Worm (Caenorhabditis elegans): ENCODE data around the gene K09A9.6.

Gene K09A9.6

DNA sequence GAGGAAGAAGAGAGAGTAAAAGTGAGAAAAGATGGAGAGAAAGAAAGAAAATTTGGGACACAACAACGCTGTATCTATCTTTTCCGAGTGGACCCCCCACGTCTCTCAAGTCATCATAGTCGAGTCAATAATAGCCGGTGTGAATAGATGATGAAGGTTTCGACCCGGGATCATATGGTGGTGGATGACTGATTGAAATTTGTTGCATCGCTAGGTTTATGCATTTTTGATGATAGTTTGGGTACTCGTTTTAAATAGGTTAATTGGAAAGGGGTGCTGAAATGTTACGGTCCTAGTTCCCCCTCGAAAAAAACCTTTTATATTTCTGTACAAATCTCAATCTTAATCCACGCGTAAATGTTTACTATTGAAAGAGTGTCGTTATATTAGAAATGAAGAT lies 21.5 kb upstream of the K09A9.6 start:
- TF ChIP-seq nhr-237 (tag; optimal IDR thresholded peaks at IDR 0.05) (no peak), lin-39 (tag; optimal IDR thresholded peaks at IDR 0.05) (peak; percentile 2)

DNA sequence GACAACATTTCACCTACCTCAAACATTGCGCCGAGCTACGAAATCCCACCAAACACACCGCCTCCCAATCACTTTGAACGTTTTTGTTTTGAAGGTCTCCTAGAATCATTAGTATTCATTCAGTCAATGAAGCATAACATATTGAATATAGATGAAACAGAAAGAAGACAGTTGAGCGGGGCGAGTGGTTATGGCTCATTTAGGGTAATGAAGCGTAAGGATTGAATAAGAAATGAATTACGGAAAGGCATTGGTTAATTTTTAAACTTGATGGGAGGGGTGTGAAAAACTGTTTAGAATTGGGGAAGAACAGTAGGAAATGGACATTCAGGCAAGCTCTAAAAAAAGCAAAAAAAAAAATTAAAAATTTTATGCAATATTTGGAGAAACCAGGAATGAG lies 19.2 kb upstream of the K09A9.6 start, which contains the start of gene lron-3:
Gene lron-3 (minus strand): TSS at position 101 of the 400 bp plus-strand sequence.
- TF ChIP-seq mml-1 (tag; optimal IDR thresholded peaks at IDR 0.05) (no peak), ama-1 (optimal IDR thresholded peaks at IDR 0.05) (no peak), skn-1 (tag; optimal IDR thresholded peaks at IDR 0.05) (no peak), zag-1 (tag; optimal IDR thresholded peaks at IDR 0.05) (no peak), egl-5 (tag; optimal IDR thresholded peaks at IDR 0.05) (no peak)

ce11 chrX:15559473-15559872 lies 17.6 kb upstream of the K09A9.6 start:
- TF ChIP-seq snpc-4 (tag; optimal IDR thresholded peaks at IDR 0.05) (peak; percentile 40), nhr-28 (tag; optimal IDR thresholded peaks at IDR 0.05) (no peak), nhr-11 (tag; optimal IDR thresholded peaks at IDR 0.05) (no peak), pqm-1 (tag; optimal IDR thresholded peaks at IDR 0.05) (no peak), mdl-1 (tag; optimal IDR thresholded peaks at IDR 0.05) (no peak), jun-1 (tag; optimal IDR thresholded peaks at IDR 0.05) (no peak), ceh-9 (tag; optimal IDR thresholded peaks at IDR 0.05) (no peak), unc-62 (GFP tag; optimal IDR thresholded peaks at IDR 0.05) (no peak)

ce11 chrX:15564338-15564737 lies 12.7 kb upstream of the K09A9.6 start:
- TF ChIP-seq nfya-1 (tag; optimal IDR thresholded peaks at IDR 0.05; ENCODE audit: insufficient read depth) (peak; percentile 16), snpc-4 (tag; optimal IDR thresholded peaks at IDR 0.05) (no peak), nhr-43 (tag; optimal IDR thresholded peaks at IDR 0.05; ENCODE audit: poor library complexity, severe bottlenecking) (no peak), elt-1 (tag; optimal IDR thresholded peaks at IDR 0.05) (no peak), nhr-237 (tag; optimal IDR thresholded peaks at IDR 0.05) (no peak), skn-1 (tag; optimal IDR thresholded peaks at IDR 0.05) (no peak), elt-2 (tag; optimal IDR thresholded peaks at IDR 0.05) (no peak), lin-39 (tag; optimal IDR thresholded peaks at IDR 0.05) (peak; percentile 59)

DNA sequence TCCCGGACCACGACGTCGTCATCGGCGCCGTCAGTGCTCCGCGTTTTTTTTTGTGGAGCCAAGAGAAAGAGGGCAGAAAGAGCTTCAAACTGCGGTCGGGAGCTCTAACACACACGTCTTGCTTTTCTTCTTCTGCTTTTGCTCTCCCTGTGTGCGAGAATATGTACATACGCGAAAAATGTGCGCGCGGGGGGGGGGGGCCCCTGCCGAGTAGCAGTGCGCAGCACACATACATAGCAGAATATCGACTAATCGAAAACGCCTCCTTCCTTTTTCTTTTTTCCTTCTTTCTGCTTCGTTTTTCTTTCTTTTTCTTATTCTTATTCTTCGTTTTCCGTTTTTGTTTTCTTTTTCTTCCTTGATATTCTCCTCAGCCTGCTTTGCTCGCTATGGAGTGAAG lies 10.4 kb upstream of the K09A9.6 start:
- TF ChIP-seq nhr-237 (tag; optimal IDR thresholded peaks at IDR 0.05) (no peak), mdl-1 (tag; optimal IDR thresholded peaks at IDR 0.05) (no peak), egl-27 (tag; optimal IDR thresholded peaks at IDR 0.05) (no peak), daf-12 (tag; optimal IDR thresholded peaks at IDR 0.05) (no peak), nfya-1 (tag; optimal IDR thresholded peaks at IDR 0.05; ENCODE audit: insufficient read depth) (peak; percentile 67), pha-4 (tag; optimal IDR thresholded peaks at IDR 0.05) (no peak), lsy-12 (tag; optimal IDR thresholded peaks at IDR 0.05) (peak; percentile 11), elt-2 (tag; optimal IDR thresholded peaks at IDR 0.05) (no peak), pqm-1 (tag; optimal IDR thresholded peaks at IDR 0.05) (no peak), R02D3.7 (tag; optimal IDR thresholded peaks at IDR 0.05) (no peak), nhr-23 (tag; optimal IDR thresholded peaks at IDR 0.05) (no peak), ceh-28 (tag; optimal IDR thresholded peaks at IDR 0.05) (no peak), lin-39 (tag; optimal IDR thresholded peaks at IDR 0.05) (peak; percentile 67), snpc-4 (tag; optimal IDR thresholded peaks at IDR 0.05) (peak; percentile 22), ceh-82 (tag; optimal IDR thresholded peaks at IDR 0.05) (no peak), unc-62 (GFP tag; optimal IDR thresholded peaks at IDR 0.05) (no peak), nhr-67 (tag; optimal IDR thresholded peaks at IDR 0.05) (no peak), nhr-76 (tag; optimal IDR thresholded peaks at IDR 0.05) (no peak), ceh-9 (tag; optimal IDR thresholded peaks at IDR 0.05) (no peak), fos-1 (tag; optimal IDR thresholded peaks at IDR 0.05) (no peak), jun-1 (tag; optimal IDR thresholded peaks at IDR 0.05) (no peak), unc-39 (tag; optimal IDR thresholded peaks at IDR 0.05) (no peak), ZK546.5 (tag; optimal IDR thresholded peaks at IDR 0.05) (no peak), sea-2 (GFP tag; optimal IDR thresholded peaks at IDR 0.05) (peak; percentile 59), tbx-2 (tag; optimal IDR thresholded peaks at IDR 0.05) (no peak), hmg-11 (tag; optimal IDR thresholded peaks at IDR 0.05) (peak; percentile 87), nhr-12 (tag; optimal IDR thresholded peaks at IDR 0.05) (no peak), nhr-43 (tag; optimal IDR thresholded peaks at IDR 0.05; ENCODE audit: poor library complexity, severe bottlenecking) (no peak), ama-1 (optimal IDR thresholded peaks at IDR 0.05) (no peak), fkh-10 (GFP tag; optimal IDR thresholded peaks at IDR 0.05) (peak; percentile 51)

All from whole organism, L3 larva.